Worm (Caenorhabditis elegans): Measurements from ENCODE around the gene srv-4.

ce11 chrIV:4244510-4244909, 43.7 kb downstream of the srv-4 start, which contains the start of gene col-34:
- no peak for TF ChIP-seq blmp-1 (tag; optimal IDR thresholded peaks at IDR 0.05; ENCODE audit: insufficient read depth)
- TF ChIP-seq fos-1 (tag; optimal IDR thresholded peaks at IDR 0.05), result no peak
